Worm (Caenorhabditis elegans): ENCODE results near the gene pals-28.

- TF ChIP-seq ztf-11 (tag; optimal IDR thresholded peaks at IDR 0.05) (no peak), snpc-4 (tag; optimal IDR thresholded peaks at IDR 0.05) (no peak), tbx-8 (GFP tag; optimal IDR thresholded peaks at IDR 0.05) (no peak), unc-62 (GFP tag; optimal IDR thresholded peaks at IDR 0.05) (no peak), nhr-28 (tag; optimal IDR thresholded peaks at IDR 0.05) (no peak), nhr-237 (tag; optimal IDR thresholded peaks at IDR 0.05) (no peak), pha-4 (tag; optimal IDR thresholded peaks at IDR 0.05) (no peak), nhr-12 (tag; optimal IDR thresholded peaks at IDR 0.05) (no peak)
These were observed 3.2 kb upstream of the pals-28 start, which contains the start of gene pals-27 for ce11 chrIII:4381343-4381742.

Measured in whole organism, mixed stage, embryonic.